Fruit fly (Drosophila melanogaster): ENCODE data around the gene Shawl.

Shawl gene

DNA sequence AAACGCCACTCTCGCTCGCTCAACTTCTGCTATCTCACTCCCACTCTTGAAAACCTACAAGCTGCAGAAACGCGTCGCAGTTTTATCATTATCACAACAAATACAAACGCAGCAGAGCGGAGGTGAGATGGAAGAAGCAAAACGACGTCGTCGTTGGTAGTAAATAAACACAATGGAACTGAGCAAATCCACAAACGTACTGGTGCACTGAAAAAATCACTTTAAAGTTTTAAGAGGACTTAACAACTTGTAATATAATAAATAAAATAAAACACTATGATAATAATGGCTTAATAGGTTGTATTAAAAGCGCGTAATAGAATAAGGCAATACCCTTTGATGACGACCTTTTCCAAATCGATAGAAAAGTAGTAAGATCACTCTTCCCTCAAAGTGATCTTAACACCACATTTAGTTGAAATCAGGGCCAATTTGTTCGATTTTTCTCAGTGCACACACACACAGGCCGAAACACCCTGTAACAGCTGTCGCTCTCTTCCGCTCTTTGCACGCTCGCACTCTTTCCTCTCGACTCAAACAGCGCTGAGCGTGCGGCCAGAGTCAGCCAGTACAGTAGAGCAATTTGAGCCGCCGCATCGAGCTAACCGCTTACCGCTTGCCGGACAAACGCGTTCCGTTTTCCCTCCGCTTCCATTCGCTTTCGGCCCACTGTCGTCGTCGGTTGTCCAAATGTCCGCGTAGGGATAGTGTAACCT is 34.5 kb upstream of the Shawl start (continued):
- TF ChIP-seq CG4282 (GFP tag; optimal IDR thresholded peaks at IDR 0.05) = peak; percentile 85
- peak; percentile 74 for TF ChIP-seq CG12744 (GFP tag; optimal IDR thresholded peaks at IDR 0.05)
- TF ChIP-seq CG3995 (GFP tag; optimal IDR thresholded peaks at IDR 0.05) = peak; percentile 71
- peak; percentile 83 for TF ChIP-seq abd-A (tag; optimal IDR thresholded peaks at IDR 0.05)
- peak; percentile 84 for TF ChIP-seq mirr (GFP tag; optimal IDR thresholded peaks at IDR 0.05)
- TF ChIP-seq lola (GFP tag; optimal IDR thresholded peaks at IDR 0.05) = peak in 1 of 3 experiments; percentile 100
- TF ChIP-seq GATAe (GFP tag; conservative IDR thresholded peaks at IDR 0.05) = peak; percentile 87
- peak; percentile 72 for TF ChIP-seq pho (GFP tag; optimal IDR thresholded peaks at IDR 0.05)
- TF ChIP-seq CG1024 (GFP tag; IDR thresholded peaks at IDR 0.05) = peak; percentile 69
- TF ChIP-seq en (GFP tag; optimal IDR thresholded peaks at IDR 0.05) = peak; percentile 50
- TF ChIP-seq crol (GFP tag; IDR thresholded peaks at IDR 0.05) = peak; percentile 42; the same call in 1 of the 2 replicates
- TF ChIP-seq Camta (GFP tag; optimal IDR thresholded peaks at IDR 0.05) = peak; percentile 64
- TF ChIP-seq toy (GFP tag; IDR thresholded peaks at IDR 0.05) = peak; percentile 91
- peak; percentile 91 for TF ChIP-seq corto (GFP tag; optimal IDR thresholded peaks at IDR 0.05)
- peak; percentile 88 for TF ChIP-seq bowl (GFP tag; IDR thresholded peaks at IDR 0.05)
- peak; percentile 94 for TF ChIP-seq Jarid2 (GFP tag; optimal IDR thresholded peaks at IDR 0.05)
- peak; percentile 61 for TF ChIP-seq ab (GFP tag; optimal IDR thresholded peaks at IDR 0.05)
- peak; percentile 89 for TF ChIP-seq CG6683 (GFP tag; optimal IDR thresholded peaks at IDR 0.05)
- TF ChIP-seq insv (GFP tag; optimal IDR thresholded peaks at IDR 0.05) = peak in 1 of 2 experiments; percentile 79
- peak; percentile 87 to 97 for TF ChIP-seq Hr51 (GFP tag; optimal IDR thresholded peaks at IDR 0.05)
- peak; percentile 88 for TF ChIP-seq CG2120 (GFP tag; optimal IDR thresholded peaks at IDR 0.05)
- TF ChIP-seq Dref (GFP tag; IDR thresholded peaks at IDR 0.05) = no peak
- peak; percentile 58 for TF ChIP-seq CG8944 (GFP tag; optimal IDR thresholded peaks at IDR 0.05)
- TF ChIP-seq PHDP (tag; optimal IDR thresholded peaks at IDR 0.05) = peak; percentile 93
- TF ChIP-seq D (optimal IDR thresholded peaks at IDR 0.05) = no peak
- TF ChIP-seq D (GFP tag; optimal IDR thresholded peaks at IDR 0.05) = peak; percentile 99
- TF ChIP-seq NC2α (GFP tag; optimal IDR thresholded peaks at IDR 0.05) = peak; percentile 59
- TF ChIP-seq nau (GFP tag; optimal IDR thresholded peaks at IDR 0.05) = peak; percentile 84
- peak; percentile 92 for TF ChIP-seq wdn (GFP tag; IDR thresholded peaks at IDR 0.05)
- TF ChIP-seq CG7556 (GFP tag; optimal IDR thresholded peaks at IDR 0.05) = peak; percentile 97
- peak; percentile 85 for TF ChIP-seq Side (GFP tag; optimal IDR thresholded peaks at IDR 0.05)
- no peak for TF ChIP-seq hbn (GFP tag; IDR thresholded peaks at IDR 0.05; ENCODE audit: partially characterized antibody)
- TF ChIP-seq zen (tag; optimal IDR thresholded peaks at IDR 0.05) = peak; percentile 96
- TF ChIP-seq sr (GFP tag; IDR thresholded peaks at IDR 0.05) = peak; percentile 36; the same call in 2 of the 3 replicates
- peak; percentile 78 for TF ChIP-seq Adf1 (GFP tag; IDR thresholded peaks at IDR 0.05)
- peak; percentile 99 for TF ChIP-seq Ets65A (GFP tag)
- TF ChIP-seq Poxn (GFP tag; IDR thresholded peaks at IDR 0.05) = peak; percentile 85
- TF ChIP-seq CG17802 (tag; optimal IDR thresholded peaks at IDR 0.05) = peak; percentile 62
- peak; percentile 92 for TF ChIP-seq CG32772 (GFP tag; IDR thresholded peaks at IDR 0.05)
- peak; percentile 69 for TF ChIP-seq pb (GFP tag; optimal IDR thresholded peaks at IDR 0.05)
- TF ChIP-seq pzg (GFP tag; optimal IDR thresholded peaks at IDR 0.05) = peak; percentile 8
- peak; percentile 92 for TF ChIP-seq CG31224 (GFP tag; IDR thresholded peaks at IDR 0.05)
- TF ChIP-seq CG4360 (GFP tag; IDR thresholded peaks at IDR 0.05) = peak; percentile 63; the same call in 1 of the 2 replicates
- peak; percentile 51 for TF ChIP-seq CG16863 (GFP tag; optimal IDR thresholded peaks at IDR 0.05)
- peak; percentile 90 for TF ChIP-seq onecut (GFP tag; IDR thresholded peaks at IDR 0.05)
- TF ChIP-seq CG10462 (GFP tag; optimal IDR thresholded peaks at IDR 0.05) = peak; percentile 91
- TF ChIP-seq CG7372 (GFP tag; IDR thresholded peaks at IDR 0.05) = peak; percentile 96
- peak; percentile 89 for TF ChIP-seq Fer2 (tag; optimal IDR thresholded peaks at IDR 0.05)
- TF ChIP-seq CG13624 (GFP tag; optimal IDR thresholded peaks at IDR 0.05) = peak; percentile 39
- peak; percentile 54; the same call in 1 of the 2 replicates for TF ChIP-seq CG16779 (GFP tag; IDR thresholded peaks at IDR 0.05)
